Worm (Caenorhabditis elegans): ENCODE results near the gene ZK596.2.

ce11 chrIV:10898160-10898559, 10.9 kb downstream of the ZK596.2 start:
- no peak for TF ChIP-seq unc-62 (GFP tag; optimal IDR thresholded peaks at IDR 0.05)
- no peak for TF ChIP-seq mep-1 (tag; optimal IDR thresholded peaks at IDR 0.05)
